Worm (Caenorhabditis elegans) whole organism, L1 larva: ENCODE measurements around the gene C42D8.1.

Experiments used
- C04F5.9 ChIP-seq: sonication (generic microtip); optimal IDR thresholded peaks from 2 replicates; lab custom pipeline; 2016; ENCODE audit warnings: missing genetic modification characterization, missing compliant biosample characterization
- C16A3.4 ChIP-seq: fragments of 150-350 bp; optimal IDR thresholded peaks from 2 replicates; lab custom pipeline; 2014; ENCODE audit warnings: missing biosample characterization, missing genetic modification characterization
- C34B4.2 ChIP-seq: sonication (generic microtip); optimal IDR thresholded peaks from 2 replicates; lab custom pipeline; 2017; ENCODE audit warnings: mild to moderate bottlenecking, missing genetic modification characterization, missing compliant biosample characterization
- aha-1 ChIP-seq: fragments of 150-350 bp; optimal IDR thresholded peaks from 2 replicates; lab custom pipeline; 2014; ENCODE audit warnings: missing biosample characterization, missing genetic modification characterization
- ama-1 ChIP-seq: fragments of 150-350 bp; optimal IDR thresholded peaks from 2 replicates; lab custom pipeline; 2014
- blmp-1 ChIP-seq: fragments of 150-350 bp; optimal IDR thresholded peaks from 2 replicates; lab custom pipeline; 2014; ENCODE audit warnings: missing biosample characterization, missing genetic modification characterization
- ceh-63 ChIP-seq: fragments of 200-800 bp; sonication (Bioruptor generic); optimal IDR thresholded peaks from 2 replicates; lab custom pipeline; 2018; ENCODE audit warnings: mild to moderate bottlenecking, missing genetic modification characterization, missing compliant biosample characterization
- ceh-8 ChIP-seq: fragments of 200-800 bp; sonication (Bioruptor generic); optimal IDR thresholded peaks from 2 replicates; lab custom pipeline; 2018; ENCODE audit warnings: mild to moderate bottlenecking, missing genetic modification characterization, moderate library complexity, missing compliant biosample characterization
- ceh-82 ChIP-seq, 3 experiments: fragments of 150-350 bp in 1 of 3; sonication (generic microtip) in 2 of 3; optimal IDR thresholded peaks; 2 replicates each; lab custom pipeline; 2014 to 2017; ENCODE audit warnings: missing biosample characterization in 3 of 3, missing genetic modification characterization in 3 of 3
- ceh-88 ChIP-seq: fragments of 200-800 bp; sonication (Bioruptor generic); IDR thresholded peaks from 2 replicates; pipeline ENCODE4 v1.3.6; 2022; ENCODE audit warnings: missing genetic modification characterization, missing compliant biosample characterization
- ceh-90 ChIP-seq: sonication (generic microtip); optimal IDR thresholded peaks from 2 replicates; lab custom pipeline; 2016; ENCODE audit warnings: missing genetic modification characterization, missing compliant biosample characterization
- ces-1 ChIP-seq: fragments of 150-350 bp; optimal IDR thresholded peaks from 2 replicates; lab custom pipeline; 2014; ENCODE audit warnings: missing biosample characterization, missing genetic modification reagents, missing genetic modification characterization
- efl-1 ChIP-seq, 4 experiments: fragments of 150-350 bp; optimal IDR thresholded peaks in 3 of 4; peaks in 1 of 4; 1 replicate in 1 of 4; 2 replicates in 3 of 4; lab custom pipeline; 2014; ENCODE audit warnings: missing biosample characterization in 2 of 4, missing genetic modification characterization in 2 of 4, missing genetic modification reagents in 2 of 4
- ets-5 ChIP-seq: fragments of 200-800 bp; sonication (Bioruptor generic); IDR thresholded peaks from 2 replicates; pipeline ENCODE4 v1.3.6; 2022; ENCODE audit warnings: missing genetic modification characterization, missing compliant biosample characterization
- fkh-10 ChIP-seq: sonication (generic microtip); optimal IDR thresholded peaks from 2 replicates; lab custom pipeline; 2017; ENCODE audit warnings: missing biosample characterization, missing genetic modification reagents, missing genetic modification characterization
- fkh-8 ChIP-seq: sonication (generic microtip); optimal IDR thresholded peaks from 2 replicates; lab custom pipeline; 2016; ENCODE audit warnings: mild to moderate bottlenecking, missing genetic modification characterization, missing compliant biosample characterization
- fos-1 ChIP-seq: fragments of 150-350 bp; optimal IDR thresholded peaks from 2 replicates; lab custom pipeline; 2014; ENCODE audit warnings: missing biosample characterization, missing genetic modification characterization
- hlh-4 ChIP-seq: sonication (generic microtip); optimal IDR thresholded peaks from 2 replicates; lab custom pipeline; 2016; ENCODE audit warnings: mild to moderate bottlenecking, missing genetic modification characterization, missing compliant biosample characterization
- isw-1 ChIP-seq: fragments of 200-800 bp; sonication (Bioruptor generic); IDR thresholded peaks from 2 replicates; pipeline ENCODE4 v1.3.6; 2022; ENCODE audit warnings: missing genetic modification characterization, missing compliant biosample characterization
- jun-1 ChIP-seq: fragments of 150-350 bp; optimal IDR thresholded peaks from 2 replicates; lab custom pipeline; 2014; ENCODE audit warnings: missing biosample characterization, missing genetic modification reagents, missing genetic modification characterization
- lin-13 ChIP-seq: fragments of 150-350 bp; optimal IDR thresholded peaks from 2 replicates; lab custom pipeline; 2014; ENCODE audit warnings: missing biosample characterization, missing genetic modification reagents, missing genetic modification characterization
- lin-14 ChIP-seq: fragments of 200-800 bp; sonication (Bioruptor generic); optimal IDR thresholded peaks from 2 replicates; lab custom pipeline; 2018; ENCODE audit warnings: mild to moderate bottlenecking, missing genetic modification characterization, moderate library complexity, missing compliant biosample characterization
- lin-35 ChIP-seq, 2 experiments: fragments of 150-350 bp; optimal IDR thresholded peaks; 2 replicates each; lab custom pipeline; 2014; ENCODE audit warnings: missing biosample characterization in 2 of 2, missing genetic modification characterization in 2 of 2, missing genetic modification reagents in 2 of 2
- lir-3 ChIP-seq: sonication (generic microtip); optimal IDR thresholded peaks from 2 replicates; lab custom pipeline; 2016; ENCODE audit warnings: mild to moderate bottlenecking, missing genetic modification characterization, moderate library complexity, missing compliant biosample characterization; ENCODE audit not compliant: poor library complexity
- lsy-2 ChIP-seq, 2 experiments: fragments of 150-350 bp; optimal IDR thresholded peaks; 2 replicates each; lab custom pipeline; 2014; ENCODE audit warnings: missing biosample characterization in 2 of 2, missing genetic modification characterization in 2 of 2
- mab-9 ChIP-seq: fragments of 200-800 bp; sonication (Bioruptor generic); IDR thresholded peaks from 2 replicates; pipeline ENCODE4 v1.3.6; 2022; ENCODE audit warnings: missing genetic modification reagents, missing genetic modification characterization, missing compliant biosample characterization
- mep-1 ChIP-seq: fragments of 150-350 bp; optimal IDR thresholded peaks from 2 replicates; lab custom pipeline; 2014; ENCODE audit warnings: missing biosample characterization, missing genetic modification characterization
- nhr-12 ChIP-seq: sonication (generic microtip); optimal IDR thresholded peaks from 2 replicates; lab custom pipeline; 2017; ENCODE audit warnings: missing biosample characterization, missing genetic modification characterization
- nhr-19 ChIP-seq: fragments of 200-800 bp; sonication (Bioruptor generic); conservative IDR thresholded peaks from 2 replicates; pipeline ENCODE4 v1.3.6; 2022; ENCODE audit warnings: missing genetic modification characterization, missing compliant biosample characterization
- nhr-76 ChIP-seq: sonication (generic microtip); optimal IDR thresholded peaks from 2 replicates; lab custom pipeline; 2017; ENCODE audit warnings: missing biosample characterization, missing genetic modification characterization
- nhr-85 ChIP-seq: sonication (generic microtip); peaks from one replicate; lab custom pipeline; 2016; ENCODE audit warnings: missing genetic modification characterization, inconsistent platforms, missing compliant biosample characterization
- nhr-90 ChIP-seq: sonication (generic microtip); optimal IDR thresholded peaks from 2 replicates; lab custom pipeline; 2016; ENCODE audit warnings: mild to moderate bottlenecking, missing genetic modification characterization, missing compliant biosample characterization; ENCODE audit not compliant: poor library complexity
- pag-3 ChIP-seq: sonication (generic microtip); optimal IDR thresholded peaks from 2 replicates; lab custom pipeline; 2017; ENCODE audit warnings: missing genetic modification characterization, mild to moderate bottlenecking, missing compliant biosample characterization, antibody characterized with exemption, borderline replicate concordance; ENCODE audit not compliant: insufficient read depth
- pqm-1 ChIP-seq: sonication (generic microtip); optimal IDR thresholded peaks from 3 replicates; lab custom pipeline; 2017; ENCODE audit warnings: missing biosample characterization, missing genetic modification characterization
- rnt-1 ChIP-seq: sonication (generic microtip); optimal IDR thresholded peaks from 2 replicates; lab custom pipeline; 2016; ENCODE audit warnings: mild to moderate bottlenecking, missing genetic modification characterization, moderate library complexity, missing compliant biosample characterization
- snpc-4 ChIP-seq: fragments of 150-350 bp; optimal IDR thresholded peaks from 2 replicates; lab custom pipeline; 2014; ENCODE audit warnings: missing biosample characterization, missing genetic modification characterization
- snu-23 ChIP-seq: sonication (generic microtip); optimal IDR thresholded peaks from 2 replicates; lab custom pipeline; 2016; ENCODE audit warnings: missing genetic modification characterization, missing compliant biosample characterization
- sox-4 ChIP-seq: sonication (generic microtip); optimal IDR thresholded peaks from 2 replicates; lab custom pipeline; 2016; ENCODE audit warnings: missing genetic modification characterization, missing compliant biosample characterization
- sptf-1 ChIP-seq: fragments of 150-350 bp; optimal IDR thresholded peaks from 2 replicates; lab custom pipeline; 2014; ENCODE audit warnings: missing biosample characterization, missing genetic modification characterization
- sup-37 ChIP-seq: fragments of 200-800 bp; sonication (Bioruptor generic); optimal IDR thresholded peaks from 2 replicates; lab custom pipeline; 2018; ENCODE audit warnings: mild to moderate bottlenecking, missing genetic modification characterization, missing compliant biosample characterization
- swsn-7 ChIP-seq: sonication (generic microtip); optimal IDR thresholded peaks from 2 replicates; lab custom pipeline; 2016; ENCODE audit warnings: missing genetic modification characterization, missing compliant biosample characterization
- tbx-2 ChIP-seq: sonication (generic microtip); optimal IDR thresholded peaks from 2 replicates; lab custom pipeline; 2016; ENCODE audit warnings: missing genetic modification characterization, missing compliant biosample characterization
- unc-30 ChIP-seq: sonication (generic microtip); optimal IDR thresholded peaks from 2 replicates; lab custom pipeline; 2017; ENCODE audit warnings: missing biosample characterization, missing genetic modification characterization
- unc-62 ChIP-seq: fragments of 150-350 bp; optimal IDR thresholded peaks from 2 replicates; lab custom pipeline; 2014; ENCODE audit warnings: missing biosample characterization, missing genetic modification reagents, missing genetic modification characterization
- unc-98 ChIP-seq: fragments of 200-800 bp; sonication (Bioruptor generic); IDR thresholded peaks from 2 replicates; pipeline ENCODE4 v1.3.6; 2022; ENCODE audit warnings: missing genetic modification characterization, missing compliant biosample characterization
- xbp-1 ChIP-seq: sonication (generic microtip); optimal IDR thresholded peaks from 2 replicates; lab custom pipeline; 2016; ENCODE audit warnings: missing genetic modification characterization, missing compliant biosample characterization

Gene C42D8.1

DNA sequence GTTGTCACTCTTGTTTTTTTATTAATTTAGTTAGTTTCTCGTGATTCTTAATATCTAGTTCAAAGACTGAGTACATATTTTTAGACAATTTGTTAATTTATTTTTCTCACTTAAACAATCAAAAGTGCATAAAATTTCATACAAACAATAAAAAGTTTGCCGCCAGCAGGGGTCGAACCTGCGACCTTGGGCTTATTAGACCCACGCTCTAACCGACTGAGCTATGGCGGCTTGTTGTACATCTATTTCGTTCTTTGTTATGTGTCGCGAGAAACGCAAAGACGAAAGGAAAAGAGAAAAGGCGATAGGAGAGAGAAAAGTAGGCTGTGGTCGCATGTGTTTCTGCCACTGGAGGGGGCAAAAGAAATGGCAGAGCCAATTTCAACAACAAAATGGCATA is 23.8 kb upstream of the C42D8.1 start (continued):
- no peak for TF ChIP-seq sptf-1 (tag; lab: Kevin White, UChicago)
- TF ChIP-seq rnt-1 (tag; lab: Kevin White, UChicago): peak; percentile 77
- peak; percentile 52 for TF ChIP-seq isw-1 (GFP tag; lab: Robert Waterston, UW)
- peak; percentile 70 for TF ChIP-seq nhr-90 (tag; lab: Kevin White, UChicago)
- peak; percentile 84 for TF ChIP-seq jun-1 (tag; lab: Kevin White, UChicago)
- no peak for TF ChIP-seq aha-1 (tag; lab: Kevin White, UChicago)
- no peak for TF ChIP-seq mab-9 (GFP tag; lab: Robert Waterston, UW)
- peak; percentile 41 for TF ChIP-seq lin-13 (GFP tag; lab: Kevin White, UChicago)
- TF ChIP-seq ceh-63 (GFP tag; lab: Kevin White, UChicago): no peak
- peak; percentile 82 for TF ChIP-seq swsn-7 (tag; lab: Kevin White, UChicago)
- no peak for TF ChIP-seq ama-1
- TF ChIP-seq mep-1 (tag; lab: Kevin White, UChicago): peak; percentile 80
- TF ChIP-seq, all 84 proteins: peak for 57

DNA sequence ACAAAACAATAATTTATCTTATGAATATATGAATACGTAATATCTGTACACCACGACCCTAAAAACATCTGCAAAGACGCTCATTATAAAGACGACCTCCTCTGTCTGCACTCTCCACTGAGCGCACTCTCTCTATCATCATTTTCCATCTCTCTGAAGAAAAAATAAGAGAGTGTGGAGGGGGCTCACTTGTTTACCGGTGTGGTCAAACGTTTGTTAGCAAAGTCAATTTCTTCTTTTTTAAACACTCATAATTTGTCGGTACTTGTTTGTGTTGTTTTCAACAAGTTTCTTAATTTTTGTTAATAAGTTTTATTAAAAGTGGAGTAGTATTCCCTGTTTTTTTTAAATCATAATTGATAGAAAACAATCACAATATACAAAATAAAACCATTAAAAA is 23.1 kb upstream of the C42D8.1 start:
- TF ChIP-seq unc-98 (GFP tag; lab: Robert Waterston, UW): no peak
- peak in 1 of 2 experiments; percentile 4 for TF ChIP-seq lin-35 (GFP tag; optimal IDR thresholded peaks at IDR 0.05; lab: Kevin White, UChicago)
- no peak for TF ChIP-seq fkh-8
- no peak for TF ChIP-seq isw-1 (GFP tag; lab: Robert Waterston, UW)
- TF ChIP-seq snu-23 (GFP tag; lab: Kevin White, UChicago): no peak
- no peak for TF ChIP-seq nhr-76 (tag; lab: Kevin White, UChicago)
- TF ChIP-seq C34B4.2: no peak
- TF ChIP-seq pag-3 (tag; lab: Kevin White, UChicago): no peak
- peak; percentile 49 for TF ChIP-seq lin-14 (GFP tag; lab: Kevin White, UChicago)
- peak; percentile 6 for TF ChIP-seq rnt-1 (tag; lab: Kevin White, UChicago)
- no peak for TF ChIP-seq lin-13 (GFP tag; lab: Kevin White, UChicago)
- no peak for TF ChIP-seq ceh-88 (GFP tag; lab: Robert Waterston, UW)
- TF ChIP-seq ceh-8: no peak
- TF ChIP-seq efl-1 (optimal IDR thresholded peaks at IDR 0.05; lab: Kevin White, UChicago): no peak
- no peak for TF ChIP-seq efl-1 (GFP tag; optimal IDR thresholded peaks at IDR 0.05 in 1 of 2; lab: Kevin White, UChicago)
- peak; percentile 12 for TF ChIP-seq swsn-7 (tag; lab: Kevin White, UChicago)
- TF ChIP-seq nhr-85: no peak
- TF ChIP-seq lsy-2 (tag; optimal IDR thresholded peaks at IDR 0.05; lab: Kevin White, UChicago): peak in 1 of 2 experiments; percentile 21
- TF ChIP-seq fkh-10 (GFP tag; lab: Kevin White, UChicago): no peak
- TF ChIP-seq tbx-2 (tag; lab: Kevin White, UChicago): no peak

DNA sequence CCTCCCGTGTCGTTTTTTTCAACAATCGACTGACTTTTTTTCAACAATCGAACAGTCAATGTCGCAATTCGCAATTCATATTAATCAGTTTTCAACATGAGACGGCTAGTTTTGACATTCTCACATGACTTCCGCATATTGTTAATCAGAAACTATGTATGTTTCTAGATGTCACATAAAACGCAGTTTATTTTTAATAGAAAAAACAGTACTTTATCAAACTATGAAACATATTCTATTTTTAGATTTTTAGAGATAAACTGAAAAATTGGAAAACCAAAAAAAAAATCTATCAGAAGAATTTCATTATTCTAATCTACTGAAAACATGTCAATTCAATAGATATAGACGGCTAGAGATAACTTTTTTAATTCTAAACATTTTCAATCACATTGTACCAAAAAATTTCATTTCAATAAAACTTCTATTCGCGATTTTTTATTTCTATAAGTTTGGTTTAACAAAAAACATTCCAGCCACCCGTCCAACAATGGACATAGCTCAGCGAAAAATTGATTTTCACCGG is 21.9 kb upstream of the C42D8.1 start, which contains the start of gene pnk-4:
pnk-4 (plus strand) TSS at position 476 of the 526 bp plus-strand sequence.
- TF ChIP-seq unc-30: no peak
- TF ChIP-seq hlh-4 (tag; lab: Kevin White, UChicago): no peak
- peak in 1 of 2 experiments; percentile 15 for TF ChIP-seq lin-35 (GFP tag; optimal IDR thresholded peaks at IDR 0.05; lab: Kevin White, UChicago)
- TF ChIP-seq lin-14 (GFP tag; lab: Kevin White, UChicago): no peak
- TF ChIP-seq xbp-1 (tag; lab: Kevin White, UChicago): no peak
- TF ChIP-seq ces-1: no peak
- no peak for TF ChIP-seq sox-4 (tag; lab: Kevin White, UChicago)
- no peak for TF ChIP-seq snpc-4 (tag; lab: Kevin White, UChicago)
- no peak for TF ChIP-seq lir-3

DNA sequence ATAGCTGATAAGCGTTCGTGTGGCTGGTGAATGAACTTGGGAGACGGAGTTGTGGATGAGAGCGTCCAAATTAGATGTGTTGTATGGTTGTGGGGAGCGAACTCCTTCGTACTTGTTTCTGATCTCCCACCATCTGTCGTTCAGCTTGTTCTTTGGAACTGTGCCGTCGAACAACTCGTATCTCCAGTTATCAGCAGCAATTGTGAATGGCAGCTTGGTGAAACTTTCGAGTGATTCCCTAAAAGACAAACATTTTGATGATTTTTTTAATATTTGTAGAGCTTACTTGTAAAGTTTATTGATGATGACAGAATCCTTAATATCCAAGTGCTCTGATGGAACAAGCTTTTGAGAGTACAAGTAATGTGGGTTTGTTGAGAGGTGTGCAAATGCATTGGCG is 15.3 kb upstream of the C42D8.1 start:
- TF ChIP-seq ceh-82 (tag; optimal IDR thresholded peaks at IDR 0.05; lab: Kevin White, UChicago) (no peak), lir-3 (no peak), nhr-12 (tag; lab: Kevin White, UChicago) (no peak), unc-62 (GFP tag; lab: Kevin White, UChicago) (no peak), blmp-1 (tag; lab: Kevin White, UChicago) (no peak), nhr-19 (no peak), sup-37 (GFP tag; lab: Kevin White, UChicago) (no peak), C16A3.4 (tag; lab: Kevin White, UChicago) (no peak), lin-14 (GFP tag; lab: Kevin White, UChicago) (no peak), ces-1 (no peak), nhr-76 (tag; lab: Kevin White, UChicago) (no peak), aha-1 (tag; lab: Kevin White, UChicago) (no peak), hlh-4 (tag; lab: Kevin White, UChicago) (no peak), ceh-90 (tag; lab: Kevin White, UChicago) (no peak), pqm-1 (tag; lab: Kevin White, UChicago) (no peak), C04F5.9 (tag; lab: Kevin White, UChicago) (no peak), fos-1 (no peak), ets-5 (GFP tag; lab: Robert Waterston, UW) (no peak)
- TF ChIP-seq, all 84 proteins: peak for 0
